Fruit fly (Drosophila melanogaster) whole organism, prepupa: ENCODE measurements around the gene CheA29a.

Experiments used
- CG31627 ChIP-seq: fragments of 200-800 bp; sonication (Bioruptor generic); optimal IDR thresholded peaks from 3 replicates; lab custom pipeline; 2016; ENCODE audit warnings: missing biosample characterization, missing genetic modification characterization
- CG4318 ChIP-seq: fragments of 200-800 bp; sonication (Bioruptor generic); optimal IDR thresholded peaks from 3 replicates; lab custom pipeline; 2017; ENCODE audit warnings: missing biosample characterization, mild to moderate bottlenecking, missing genetic modification characterization
- Ets21C ChIP-seq: fragments of 200-800 bp; sonication (Bioruptor generic); optimal IDR thresholded peaks from 3 replicates; lab custom pipeline; 2016; ENCODE audit warnings: missing biosample characterization, missing genetic modification characterization
- Gug ChIP-seq: fragments of 200-800 bp; sonication (Bioruptor generic); IDR thresholded peaks from 2 replicates; pipeline ENCODE4 v1.3.6; 2022; ENCODE audit warnings: missing biosample characterization, missing genetic modification characterization
- Hr39 ChIP-seq: fragments of 200-800 bp; sonication (Bioruptor generic); optimal IDR thresholded peaks from 2 replicates; lab custom pipeline; 2016; ENCODE audit warnings: missing biosample characterization, missing genetic modification characterization
- dac ChIP-seq: fragments of 200-800 bp; sonication (Bioruptor generic); optimal IDR thresholded peaks from 2 replicates; lab custom pipeline; 2017; ENCODE audit warnings: missing biosample characterization, mild to moderate bottlenecking, missing genetic modification characterization
- dsx ChIP-seq: fragments of 200-800 bp; optimal IDR thresholded peaks from 3 replicates; lab custom pipeline; 2019; ENCODE audit warnings: missing biosample characterization, mild to moderate bottlenecking, missing genetic modification characterization, moderate library complexity; ENCODE audit not compliant: poor library complexity, severe bottlenecking
- pdm3 ChIP-seq: fragments of 200-800 bp; sonication (Bioruptor generic); optimal IDR thresholded peaks from 3 replicates; lab custom pipeline; 2016; ENCODE audit warnings: missing biosample characterization, missing genetic modification characterization
- topi ChIP-seq: fragments of 200-800 bp; sonication (Bioruptor generic); optimal IDR thresholded peaks from 3 replicates; lab custom pipeline; 2016; ENCODE audit warnings: missing biosample characterization, missing genetic modification characterization

DNA sequence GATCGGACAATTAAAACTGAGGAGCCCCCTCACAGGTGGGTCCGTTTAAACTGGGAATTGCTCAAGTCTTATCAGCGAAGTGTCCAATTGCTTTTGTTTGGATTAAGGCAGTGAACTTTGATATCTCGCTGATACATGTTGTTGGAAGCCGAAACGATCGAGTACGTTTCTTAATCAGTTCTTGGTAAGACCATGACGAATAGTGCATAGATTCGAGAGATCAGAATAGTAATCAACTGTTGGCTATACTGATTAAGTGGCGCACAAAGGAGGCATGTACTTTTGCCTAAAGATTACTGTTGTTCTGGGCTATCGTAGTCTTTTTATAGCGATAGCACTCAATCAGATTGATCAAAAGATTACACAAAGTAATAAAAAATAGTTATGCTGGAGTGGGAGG, 25.7 kb upstream of the CheA29a start:
- no peak for TF ChIP-seq topi
- TF ChIP-seq Hr39 (GFP tag; lab: Kevin White, UChicago) = no peak
- no peak for TF ChIP-seq dsx
- no peak for TF ChIP-seq Ets21C (GFP tag; lab: Kevin White, UChicago)
- TF ChIP-seq Gug (GFP tag; lab: Robert Waterston, UW) = no peak
- no peak for TF ChIP-seq dac (GFP tag; lab: Kevin White, UChicago)
- TF ChIP-seq pdm3 (GFP tag; lab: Kevin White, UChicago) = no peak
- TF ChIP-seq CG31627 = no peak
- no peak for TF ChIP-seq CG4318 (GFP tag; lab: Kevin White, UChicago)
